Worm (Caenorhabditis elegans) whole organism, late embryonic: ENCODE results near the gene T26E4.4.
"Not testable (repeated sequence)": the region's sequence is repeated elsewhere in the genome, so short reads cannot be mapped to it uniquely, and the experiment has no call there.

ENCODE experiments used
- elt-2 ChIP-seq: sonication (generic microtip); optimal IDR thresholded peaks from 2 replicates; lab custom pipeline; 2016; ENCODE audit warnings: missing genetic modification reagents, missing genetic modification characterization, missing compliant biosample characterization
- pqm-1 ChIP-seq: sonication (generic microtip); optimal IDR thresholded peaks from 2 replicates; lab custom pipeline; 2016; ENCODE audit warnings: missing genetic modification characterization, missing compliant biosample characterization

ce11 chrV:15748343-15748742, 44.0 kb downstream of the T26E4.4 start, which contains the start of gene T23D5.8:
- not testable (repeated sequence) for TF ChIP-seq elt-2, pqm-1 (tag; lab: Kevin White, UChicago)
